Fruit fly (Drosophila melanogaster): Measurements from ENCODE around the gene Pka-R1.

The Pka-R1 gene

DNA sequence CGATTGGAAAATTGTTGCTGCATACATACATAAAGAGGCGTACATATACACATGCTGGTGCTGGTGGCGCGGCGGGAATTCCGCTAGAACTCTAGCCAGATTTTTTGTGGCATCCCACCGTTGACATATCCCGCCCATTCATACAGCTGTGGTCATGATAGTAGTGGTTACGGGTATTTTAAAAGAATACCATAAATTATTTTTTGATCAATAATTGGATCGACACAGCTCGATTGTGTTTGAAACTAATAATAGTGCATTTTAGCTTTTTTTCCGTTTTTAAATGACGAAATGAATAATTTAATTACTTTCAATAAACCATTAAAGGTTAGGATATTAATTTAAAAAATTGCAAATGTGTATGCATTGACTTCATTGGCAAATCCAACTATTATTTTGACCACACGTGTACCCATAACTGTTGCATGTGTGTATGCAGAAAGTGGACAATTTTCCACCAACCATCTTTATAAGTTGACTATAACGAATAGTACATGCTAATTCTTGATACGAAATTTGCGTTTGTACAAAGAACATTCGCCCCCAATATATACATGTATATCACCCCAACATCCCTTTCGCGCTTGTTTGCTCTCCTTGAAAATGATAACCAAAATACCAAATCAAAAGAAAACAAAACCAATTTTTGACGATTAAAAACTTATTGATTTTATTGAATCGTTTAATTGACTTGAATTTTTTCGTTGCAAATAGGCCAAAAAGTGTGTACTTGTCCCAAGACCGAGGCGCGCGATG lies 43.8 kb upstream of the Pka-R1 start (continued):
- TF ChIP-seq Xbp1 (GFP tag; optimal IDR thresholded peaks at IDR 0.05), result peak; percentile 83
- TF ChIP-seq NK7.1 (GFP tag; optimal IDR thresholded peaks at IDR 0.05), result peak; percentile 13
- TF ChIP-seq crol (GFP tag; IDR thresholded peaks at IDR 0.05), result no peak
- no peak for TF ChIP-seq HLH4C (GFP tag; IDR thresholded peaks at IDR 0.05; ENCODE audit: partially characterized antibody)
- peak; percentile 76 for TF ChIP-seq Asciz (GFP tag; optimal IDR thresholded peaks at IDR 0.05)
- TF ChIP-seq CG2712 (tag; optimal IDR thresholded peaks at IDR 0.05), result peak; percentile 84
- peak; percentile 81 for TF ChIP-seq CG31441 (GFP tag; IDR thresholded peaks at IDR 0.05)
- TF ChIP-seq twi (tag; optimal IDR thresholded peaks at IDR 0.05), result peak; percentile 38
- 0 out of 3 replicates have a peak, but pooled peaks have one; percentile 22 for TF ChIP-seq Opbp (GFP tag; IDR thresholded peaks at IDR 0.05; ENCODE audit: partially characterized antibody)
- peak; percentile 63 for TF ChIP-seq tx (GFP tag; optimal IDR thresholded peaks at IDR 0.05)
- peak; percentile 70 for TF ChIP-seq dmrt11E (tag; optimal IDR thresholded peaks at IDR 0.05)
- 0 out of 2 replicates have a peak, but pooled peaks have one; percentile 21 for TF ChIP-seq Adf1 (GFP tag; IDR thresholded peaks at IDR 0.05)
- peak; percentile 73 for TF ChIP-seq CG14710 (tag; optimal IDR thresholded peaks at IDR 0.05)
- peak; percentile 80 for TF ChIP-seq Atf6 (GFP tag; IDR thresholded peaks at IDR 0.05)
- no peak for TF ChIP-seq B-H2 (GFP tag; optimal IDR thresholded peaks at IDR 0.05)
- TF ChIP-seq Mad (GFP tag; optimal IDR thresholded peaks at IDR 0.05), result peak; percentile 55
- TF ChIP-seq CG10366 (GFP tag; IDR thresholded peaks at IDR 0.05), result peak; percentile 80
- no peak for TF ChIP-seq Neu2 (GFP tag; optimal IDR thresholded peaks at IDR 0.05; ENCODE audit: borderline replicate concordance)
- TF ChIP-seq fd96Cb (tag; optimal IDR thresholded peaks at IDR 0.05), result peak; percentile 73
- TF ChIP-seq CG7556 (GFP tag; optimal IDR thresholded peaks at IDR 0.05), result peak; percentile 82
- TF ChIP-seq CG11695 (GFP tag; IDR thresholded peaks at IDR 0.05), result peak; percentile 89
- TF ChIP-seq gro (GFP tag; optimal IDR thresholded peaks at IDR 0.05), result peak; percentile 69
- no peak for TF ChIP-seq hth (optimal IDR thresholded peaks at IDR 0.05)
- TF ChIP-seq CHES-1-like (GFP tag; optimal IDR thresholded peaks at IDR 0.05), result peak; percentile 73
- peak; percentile 67 for TF ChIP-seq slp2 (GFP tag; optimal IDR thresholded peaks at IDR 0.05)
- peak; percentile 65 for TF ChIP-seq maf-S (GFP tag; optimal IDR thresholded peaks at IDR 0.05)
- no peak for TF ChIP-seq crp (GFP tag; optimal IDR thresholded peaks at IDR 0.05)
- TF ChIP-seq dpn (GFP tag; optimal IDR thresholded peaks at IDR 0.05), result peak; percentile 53 to 73
- TF ChIP-seq CG13296 (GFP tag; optimal IDR thresholded peaks at IDR 0.05), result peak; percentile 60
- TF ChIP-seq nerfin-1 (tag; optimal IDR thresholded peaks at IDR 0.05), result peak; percentile 49
- TF ChIP-seq jumu (GFP tag; optimal IDR thresholded peaks at IDR 0.05), result peak; percentile 67
- TF ChIP-seq CG15696 (tag; optimal IDR thresholded peaks at IDR 0.05), result peak; percentile 12
- peak; percentile 24 for TF ChIP-seq Ets97D (GFP tag; optimal IDR thresholded peaks at IDR 0.05)
- no peak for TF ChIP-seq bbx (GFP tag; IDR thresholded peaks at IDR 0.05; ENCODE audit: partially characterized antibody)
- TF ChIP-seq ind (GFP tag; optimal IDR thresholded peaks at IDR 0.05), result peak; percentile 75
- no peak for TF ChIP-seq hb (GFP tag; IDR thresholded peaks at IDR 0.05; ENCODE audit: partially characterized antibody)
- peak; percentile 97 for TF ChIP-seq Med (GFP tag)
- TF ChIP-seq CG17568 (GFP tag; optimal IDR thresholded peaks at IDR 0.05), result peak; percentile 63
- peak; percentile 73 for TF ChIP-seq CG32767 (GFP tag; IDR thresholded peaks at IDR 0.05)
- TF ChIP-seq sisA (GFP tag; IDR thresholded peaks at IDR 0.05), result peak; percentile 66
- TF ChIP-seq CG2120 (GFP tag; optimal IDR thresholded peaks at IDR 0.05), result peak; percentile 83
- peak; percentile 77 for TF ChIP-seq NFAT (GFP tag; IDR thresholded peaks at IDR 0.05)
- peak; percentile 56 for TF ChIP-seq Spps (tag; optimal IDR thresholded peaks at IDR 0.05)
- no peak for TF ChIP-seq TFAM (GFP tag; optimal IDR thresholded peaks at IDR 0.05)
- peak; percentile 59 for TF ChIP-seq CG8944 (GFP tag; optimal IDR thresholded peaks at IDR 0.05)
- TF ChIP-seq Camta (GFP tag; optimal IDR thresholded peaks at IDR 0.05), result peak; percentile 27
- peak; percentile 49 for TF ChIP-seq Side (GFP tag; optimal IDR thresholded peaks at IDR 0.05)
- peak; percentile 33 for TF ChIP-seq CG6654 (GFP tag; optimal IDR thresholded peaks at IDR 0.05)
- TF ChIP-seq kah (GFP tag; optimal IDR thresholded peaks at IDR 0.05), result peak; percentile 19
